Fruit fly (Drosophila melanogaster) whole organism, adult: ENCODE data around the gene CG44139.

Experiments
- CG12768 ChIP-seq: fragments of 200-800 bp; sonication (Bioruptor generic); optimal IDR thresholded peaks from 2 replicates; lab custom pipeline; 2017; ENCODE audit warnings: missing biosample characterization, missing genetic modification characterization, mild to moderate bottlenecking, moderate library complexity, missing genetic modification reagents
- CG7045 ChIP-seq: fragments of 200-800 bp; sonication (Bioruptor generic); optimal IDR thresholded peaks from 2 replicates; lab custom pipeline; 2017; ENCODE audit warnings: missing biosample characterization, mild to moderate bottlenecking, missing genetic modification characterization
- CG7101 ChIP-seq: fragments of 200-800 bp; sonication (Bioruptor generic); optimal IDR thresholded peaks from 2 replicates; lab custom pipeline; 2018; ENCODE audit warnings: missing biosample characterization, mild to moderate bottlenecking, missing genetic modification characterization, moderate library complexity
- Clk ChIP-seq: fragments of 200-800 bp; sonication (Bioruptor generic); optimal IDR thresholded peaks from 2 replicates; lab custom pipeline; 2017; ENCODE audit warnings: missing biosample characterization, missing genetic modification characterization
- Mnt ChIP-seq: fragments of 200-800 bp; sonication (Bioruptor generic); optimal IDR thresholded peaks from 2 replicates; lab custom pipeline; 2016; ENCODE audit warnings: missing biosample characterization, mild to moderate bottlenecking, missing genetic modification characterization
- bab1 ChIP-seq: fragments of 200-800 bp; sonication (Bioruptor generic); optimal IDR thresholded peaks from 3 replicates; lab custom pipeline; 2019; ENCODE audit warnings: missing biosample characterization, mild to moderate bottlenecking, missing genetic modification characterization, moderate library complexity
- cic ChIP-seq: fragments of 200-800 bp; sonication (Bioruptor generic); optimal IDR thresholded peaks from 2 replicates; lab custom pipeline; 2017; ENCODE audit warnings: missing biosample characterization, mild to moderate bottlenecking, missing genetic modification characterization, moderate library complexity
- cnc ChIP-seq, 2 experiments: fragments of >200 bp; optimal IDR thresholded peaks; 2 replicates each; lab custom pipeline; 2017
- kay ChIP-seq: fragments of 200-800 bp; sonication (Bioruptor generic); peaks from one replicate; lab custom pipeline; 2016; ENCODE audit warnings: missing biosample characterization, missing genetic modification characterization, borderline replicate concordance
- ovo ChIP-seq: fragments of 200-800 bp; sonication (Bioruptor generic); optimal IDR thresholded peaks from 2 replicates; lab custom pipeline; 2016; ENCODE audit warnings: missing biosample characterization, missing genetic modification characterization
- pad ChIP-seq: fragments of 200-800 bp; sonication (Bioruptor generic); optimal IDR thresholded peaks from 3 replicates; lab custom pipeline; 2017; ENCODE audit warnings: missing biosample characterization, missing genetic modification characterization, mild to moderate bottlenecking, moderate library complexity, missing genetic modification reagents
- tj ChIP-seq: fragments of 200-800 bp; sonication (Bioruptor generic); optimal IDR thresholded peaks from 3 replicates; lab custom pipeline; 2017; ENCODE audit warnings: missing biosample characterization, mild to moderate bottlenecking, missing genetic modification characterization, moderate library complexity
- toe ChIP-seq: fragments of 200-800 bp; sonication (Bioruptor generic); optimal IDR thresholded peaks from 2 replicates; lab custom pipeline; 2016; ENCODE audit warnings: missing biosample characterization, missing genetic modification characterization

dm6 chr2L:2425652-2426192 is 1.1 kb downstream of the CG44139 start:
- TF ChIP-seq ovo (GFP tag; lab: Kevin White, UChicago) (no peak), cnc (optimal IDR thresholded peaks at IDR 0.05; lab: Kevin White, UChicago) (no peak), CG12768 (GFP tag; lab: Kevin White, UChicago) (no peak), tj (GFP tag; lab: Kevin White, UChicago) (no peak), kay (GFP tag; lab: Kevin White, UChicago) (no peak), bab1 (GFP tag; lab: Kevin White, UChicago) (no peak), CG7101 (no peak), Clk (no peak), cic (GFP tag; lab: Kevin White, UChicago) (no peak), pad (GFP tag; lab: Kevin White, UChicago) (no peak), toe (GFP tag; lab: Kevin White, UChicago) (no peak), CG7045 (no peak), Mnt (GFP tag; lab: Kevin White, UChicago) (no peak)
